Worm (Caenorhabditis elegans): Measurements from ENCODE around the gene W01G7.4.
A peak's percentile ranks its signal among the peaks of the same experiment; 100 is the strongest.

W01G7.4 gene

DNA sequence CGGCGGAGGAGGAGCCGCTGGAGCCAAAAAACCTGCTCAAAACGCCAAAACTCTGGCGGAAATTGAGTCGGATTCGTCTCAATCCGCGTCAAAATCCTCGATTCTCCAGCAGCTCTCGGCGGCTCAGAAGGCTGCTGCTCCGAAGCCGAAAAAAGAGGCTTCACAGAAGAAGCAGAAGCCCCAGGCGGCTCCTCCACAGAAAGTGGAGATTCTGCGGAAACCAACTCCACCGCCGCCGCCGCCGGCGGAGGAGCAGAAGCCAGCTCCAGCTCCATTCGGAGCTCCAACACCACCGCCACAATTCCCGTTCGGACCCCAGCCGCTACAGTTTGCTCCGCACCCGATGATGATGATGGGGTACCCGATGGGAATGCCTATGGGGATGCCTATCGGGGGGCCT is 26.4 kb downstream of the W01G7.4 start:
- TF ChIP-seq F16B12.6 (tag; optimal IDR thresholded peaks at IDR 0.05): no peak
- peak; percentile 46 for TF ChIP-seq ceh-8 (GFP tag; optimal IDR thresholded peaks at IDR 0.05)

- TF ChIP-seq unc-30 (tag; optimal IDR thresholded peaks at IDR 0.05) (no peak), lin-14 (GFP tag; optimal IDR thresholded peaks at IDR 0.05) (no peak), nhr-19 (GFP tag; conservative IDR thresholded peaks at IDR 0.05) (no peak), unc-130 (tag; optimal IDR thresholded peaks at IDR 0.05) (no peak), ztf-4 (tag; optimal IDR thresholded peaks at IDR 0.05) (no peak), elt-3 (tag; optimal IDR thresholded peaks at IDR 0.05) (no peak), snu-23 (GFP tag; optimal IDR thresholded peaks at IDR 0.05) (no peak), C04F5.9 (tag; optimal IDR thresholded peaks at IDR 0.05) (no peak), nhr-84 (tag; optimal IDR thresholded peaks at IDR 0.05) (no peak)
Observed at ce11 chrII:14089796-14090372, 29.3 kb downstream of the W01G7.4 start.

DNA sequence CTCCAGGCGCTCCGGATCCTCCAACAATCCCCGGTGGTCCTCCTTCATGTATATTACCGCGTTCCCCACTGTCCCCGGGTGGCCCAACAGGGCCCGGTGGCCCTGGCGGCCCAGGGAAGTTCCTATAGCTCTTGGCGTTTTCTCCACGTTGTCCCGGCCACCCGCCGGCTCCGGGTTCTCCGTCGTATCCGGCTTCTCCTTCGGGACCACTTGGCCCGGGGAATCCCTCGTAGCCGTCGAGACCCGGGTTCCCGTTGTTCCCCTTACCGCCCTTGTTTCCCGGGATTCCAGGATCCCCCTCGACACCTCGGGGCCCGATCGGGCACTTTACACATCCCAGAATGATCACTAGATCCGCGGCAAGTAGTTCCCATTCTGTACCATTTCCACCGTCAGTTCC is 30.6 kb downstream of the W01G7.4 start:
- no peak for TF ChIP-seq ceh-90 (tag; optimal IDR thresholded peaks at IDR 0.05)
- TF ChIP-seq lin-13 (GFP tag; optimal IDR thresholded peaks at IDR 0.05): no peak
- no peak for TF ChIP-seq mdl-1 (tag; optimal IDR thresholded peaks at IDR 0.05)
- TF ChIP-seq snu-23 (GFP tag; optimal IDR thresholded peaks at IDR 0.05): no peak
- no peak for TF ChIP-seq jun-1 (tag; optimal IDR thresholded peaks at IDR 0.05)

- TF ChIP-seq nhr-19 (GFP tag; conservative IDR thresholded peaks at IDR 0.05): no peak
- no peak for TF ChIP-seq tbx-2 (tag; optimal IDR thresholded peaks at IDR 0.05)
- TF ChIP-seq efl-1 (optimal IDR thresholded peaks at IDR 0.05): no peak
- TF ChIP-seq efl-1 (GFP tag; optimal IDR thresholded peaks at IDR 0.05 in 1 of 2): no peak
- no peak for TF ChIP-seq jun-1 (tag; optimal IDR thresholded peaks at IDR 0.05)
- no peak for TF ChIP-seq hlh-17 (GFP tag; optimal IDR thresholded peaks at IDR 0.05; ENCODE audit: borderline replicate concordance)
- no peak for TF ChIP-seq lir-3 (tag; optimal IDR thresholded peaks at IDR 0.05; ENCODE audit: poor library complexity)
- TF ChIP-seq aly-2 (tag; optimal IDR thresholded peaks at IDR 0.05): no peak
- TF ChIP-seq mab-9 (GFP tag; IDR thresholded peaks at IDR 0.05): no peak
- TF ChIP-seq ztf-4 (tag; optimal IDR thresholded peaks at IDR 0.05): no peak
- TF ChIP-seq irx-1 (tag; optimal IDR thresholded peaks at IDR 0.05): no peak
- no peak for TF ChIP-seq egl-27 (tag; optimal IDR thresholded peaks at IDR 0.05)
- no peak for TF ChIP-seq vab-15 (tag; optimal IDR thresholded peaks at IDR 0.05)
- no peak for TF ChIP-seq lsy-2 (tag; optimal IDR thresholded peaks at IDR 0.05)
- TF ChIP-seq snpc-4 (tag; optimal IDR thresholded peaks at IDR 0.05): no peak
- no peak for TF ChIP-seq snu-23 (GFP tag; optimal IDR thresholded peaks at IDR 0.05)
- TF ChIP-seq blmp-1 (tag; optimal IDR thresholded peaks at IDR 0.05): no peak
- TF ChIP-seq pax-3 (tag; optimal IDR thresholded peaks at IDR 0.05): no peak
- no peak for TF ChIP-seq elt-2 (tag; optimal IDR thresholded peaks at IDR 0.05)
- TF ChIP-seq nhr-77 (tag; optimal IDR thresholded peaks at IDR 0.05): no peak
Observed at ce11 chrII:14094590-14094989, 34.1 kb downstream of the W01G7.4 start, which contains the start of gene col-87. Gene col-87 (minus strand): TSS chrII:14094690.

DNA sequence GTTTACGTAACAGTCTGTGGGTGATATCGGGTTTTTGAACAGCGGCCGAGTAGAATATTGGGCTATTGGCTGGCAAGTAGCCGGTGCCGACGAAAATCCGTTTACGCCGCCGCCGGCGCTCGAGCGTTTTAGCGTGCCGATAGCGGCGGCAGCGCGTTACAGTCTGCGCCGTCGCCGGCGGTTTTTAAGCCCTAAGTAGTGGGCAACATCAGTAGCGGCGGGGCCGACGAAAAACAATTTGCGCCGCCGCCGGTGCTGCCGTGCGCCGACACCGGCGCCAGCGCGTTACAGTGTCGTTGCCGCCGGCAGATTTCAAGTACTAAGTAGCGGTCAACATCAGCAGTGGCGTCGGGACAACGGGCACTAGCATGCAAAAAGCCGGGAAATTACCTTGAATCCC is 35.3 kb downstream of the W01G7.4 start:
- TF ChIP-seq skn-1 (tag; optimal IDR thresholded peaks at IDR 0.05) (no peak), ceh-63 (GFP tag; optimal IDR thresholded peaks at IDR 0.05) (no peak), nhr-71 (tag; optimal IDR thresholded peaks at IDR 0.05) (no peak)

- TF ChIP-seq hlh-17 (GFP tag; optimal IDR thresholded peaks at IDR 0.05; ENCODE audit: borderline replicate concordance) (no peak), zip-4 (GFP tag; optimal IDR thresholded peaks at IDR 0.05) (no peak), snpc-4 (tag; optimal IDR thresholded peaks at IDR 0.05) (peak; percentile 4), ceh-90 (tag; optimal IDR thresholded peaks at IDR 0.05) (no peak)
Observed at ce11 chrII:14096814-14097213, 36.3 kb downstream of the W01G7.4 start.
